Worm (Caenorhabditis elegans) whole organism, young adult: ENCODE measurements around the gene C05E11.3.

Experiments
- Y56A3A.18 ChIP-seq: fragments of 200-800 bp; sonication (Bioruptor generic); IDR thresholded peaks from 2 replicates; pipeline ENCODE4 v1.3.6; 2022; ENCODE audit warnings: missing genetic modification reagents, missing genetic modification characterization, missing compliant biosample characterization
- ama-1 ChIP-seq, 3 experiments: fragments of 150-350 bp in 1 of 3; sonication (generic microtip) in 2 of 3; optimal IDR thresholded peaks; 2 replicates each; lab custom pipeline; 2014 to 2018; ENCODE audit warnings: missing biosample characterization in 2 of 3, missing genetic modification characterization in 2 of 3, missing genetic modification reagents in 2 of 3
- hrde-1 ChIP-seq: sonication (generic microtip); optimal IDR thresholded peaks from 2 replicates; lab custom pipeline; 2016; ENCODE audit warnings: missing genetic modification characterization, mild to moderate bottlenecking, missing compliant biosample characterization, moderate library complexity, missing genotype, missing genetic modification reagents, borderline replicate concordance
- madf-3 ChIP-seq: fragments of 200-800 bp; sonication (Bioruptor generic); IDR thresholded peaks from 2 replicates; pipeline ENCODE4 v1.3.6; 2022; ENCODE audit warnings: missing genetic modification reagents, missing genetic modification characterization, missing compliant biosample characterization
- nfyb-1 ChIP-seq: fragments of 200-800 bp; sonication (Bioruptor generic); IDR thresholded peaks from 2 replicates; pipeline ENCODE4 v1.3.6; 2022; ENCODE audit warnings: missing genetic modification reagents, missing genetic modification characterization, missing compliant biosample characterization
- nhr-27 ChIP-seq: fragments of 200-800 bp; sonication (Bioruptor generic); optimal IDR thresholded peaks from 2 replicates; lab custom pipeline; 2018; ENCODE audit warnings: mild to moderate bottlenecking, missing genetic modification characterization, moderate library complexity, missing compliant biosample characterization
- pha-4 ChIP-seq: fragments of 150-350 bp; sonication (generic microtip); optimal IDR thresholded peaks from 2 replicates; lab custom pipeline; 2014; ENCODE audit warnings: missing biosample characterization, missing genetic modification reagents, missing genetic modification characterization
- unc-130 ChIP-seq: sonication (generic microtip); optimal IDR thresholded peaks from 2 replicates; lab custom pipeline; 2016; ENCODE audit warnings: missing genetic modification reagents, missing genetic modification characterization, missing compliant biosample characterization

ce11 chrX:4600987-4601386 is 22.9 kb downstream of the C05E11.3 start:
- TF ChIP-seq nfyb-1 (GFP tag; lab: Robert Waterston, UW) = no peak
- TF ChIP-seq ama-1 (optimal IDR thresholded peaks at IDR 0.05; lab: Kevin White, UChicago) = no peak
- TF ChIP-seq ama-1 (GFP tag; optimal IDR thresholded peaks at IDR 0.05; lab: Kevin White, UChicago) = no peak
- TF ChIP-seq nhr-27 (tag; lab: Kevin White, UChicago) = no peak
- no peak for TF ChIP-seq madf-3
- no peak for TF ChIP-seq pha-4 (tag; lab: Kevin White, UChicago)
- no peak for TF ChIP-seq Y56A3A.18
- TF ChIP-seq unc-130 (GFP tag; lab: Kevin White, UChicago) = no peak
- TF ChIP-seq hrde-1 (tag; lab: Kevin White, UChicago) = no peak
